Worm (Caenorhabditis elegans) whole organism, L3 larva: ENCODE data around the gene F14D2.19.

ENCODE experiments used
- R02D3.7 ChIP-seq: fragments of 150-350 bp; optimal IDR thresholded peaks from 2 replicates; lab custom pipeline; 2014; ENCODE audit warnings: missing biosample characterization, missing genetic modification characterization
- ZK546.5 ChIP-seq: sonication (generic microtip); optimal IDR thresholded peaks from 2 replicates; lab custom pipeline; 2017; ENCODE audit warnings: missing biosample characterization, missing genetic modification characterization
- aly-2 ChIP-seq: fragments of 150-350 bp; optimal IDR thresholded peaks from 2 replicates; lab custom pipeline; 2014; ENCODE audit warnings: missing biosample characterization, missing genetic modification characterization
- ama-1 ChIP-seq: fragments of 150-350 bp; optimal IDR thresholded peaks from 2 replicates; lab custom pipeline; 2018
- ceh-28 ChIP-seq: fragments of 150-350 bp; optimal IDR thresholded peaks from 2 replicates; lab custom pipeline; 2014; ENCODE audit warnings: missing biosample characterization, missing genetic modification reagents, missing genetic modification characterization
- ceh-9 ChIP-seq: sonication (generic microtip); optimal IDR thresholded peaks from 2 replicates; lab custom pipeline; 2018; ENCODE audit warnings: missing biosample characterization, missing genetic modification characterization
- daf-12 ChIP-seq: fragments of 150-350 bp; optimal IDR thresholded peaks from 2 replicates; lab custom pipeline; 2014; ENCODE audit warnings: missing biosample characterization, missing genetic modification reagents, missing genetic modification characterization
- egl-5 ChIP-seq: fragments of 150-350 bp; optimal IDR thresholded peaks from 2 replicates; lab custom pipeline; 2017; ENCODE audit warnings: missing biosample characterization, missing genetic modification reagents, missing genetic modification characterization, inconsistent platforms
- elt-1 ChIP-seq: fragments of 150-350 bp; optimal IDR thresholded peaks from 2 replicates; lab custom pipeline; 2014; ENCODE audit warnings: missing biosample characterization, missing genetic modification characterization
- elt-2 ChIP-seq: sonication (generic microtip); optimal IDR thresholded peaks from 2 replicates; lab custom pipeline; 2016; ENCODE audit warnings: missing genetic modification reagents, mild to moderate bottlenecking, missing genetic modification characterization, missing compliant biosample characterization
- elt-3 ChIP-seq, 3 experiments: fragments of 150-350 bp in 1 of 3; sonication (generic microtip) in 2 of 3; optimal IDR thresholded peaks; 2 replicates in 2 of 3; 4 replicates in 1 of 3; lab custom pipeline; 2014 to 2017; ENCODE audit warnings: missing biosample characterization in 3 of 3, missing genetic modification characterization in 3 of 3
- eor-1 ChIP-seq, 2 experiments: fragments of 150-350 bp; optimal IDR thresholded peaks; 2 replicates each; lab custom pipeline; 2014 to 2018; ENCODE audit warnings: missing biosample characterization in 2 of 2, missing genetic modification characterization in 2 of 2
- fkh-10 ChIP-seq: sonication (generic microtip); optimal IDR thresholded peaks from 2 replicates; lab custom pipeline; 2017; ENCODE audit warnings: missing biosample characterization, missing genetic modification reagents, missing genetic modification characterization
- fkh-2 ChIP-seq: fragments of 150-350 bp; optimal IDR thresholded peaks from 2 replicates; lab custom pipeline; 2014; ENCODE audit warnings: missing biosample characterization, missing genetic modification reagents, missing genetic modification characterization
- jun-1 ChIP-seq: fragments of 150-350 bp; optimal IDR thresholded peaks from 2 replicates; lab custom pipeline; 2014; ENCODE audit warnings: missing biosample characterization, missing genetic modification reagents, missing genetic modification characterization
- lin-15B ChIP-seq: fragments of 150-350 bp; optimal IDR thresholded peaks from 2 replicates; lab custom pipeline; 2014; ENCODE audit warnings: missing biosample characterization, missing genetic modification characterization
- lin-39 ChIP-seq: fragments of 150-350 bp; optimal IDR thresholded peaks from 2 replicates; lab custom pipeline; 2018; ENCODE audit warnings: missing biosample characterization, missing genetic modification reagents, missing genetic modification characterization
- lsy-12 ChIP-seq: sonication (generic microtip); optimal IDR thresholded peaks from 2 replicates; lab custom pipeline; 2016; ENCODE audit warnings: mild to moderate bottlenecking, missing genetic modification characterization, missing compliant biosample characterization
- mdl-1 ChIP-seq: fragments of 150-350 bp; optimal IDR thresholded peaks from 2 replicates; lab custom pipeline; 2014; ENCODE audit warnings: missing biosample characterization, missing genetic modification characterization
- nfya-1 ChIP-seq: sonication (generic microtip); optimal IDR thresholded peaks from 2 replicates; lab custom pipeline; 2017; ENCODE audit warnings: missing genetic modification characterization, mild to moderate bottlenecking, missing compliant biosample characterization, antibody characterized with exemption, moderate library complexity; ENCODE audit not compliant: insufficient read depth
- nhr-23 ChIP-seq: fragments of 150-350 bp; optimal IDR thresholded peaks from 2 replicates; lab custom pipeline; 2014; ENCODE audit warnings: missing biosample characterization, missing genetic modification reagents, missing genetic modification characterization
- nhr-237 ChIP-seq: fragments of 150-350 bp; optimal IDR thresholded peaks from 2 replicates; lab custom pipeline; 2014; ENCODE audit warnings: missing biosample characterization, missing genetic modification characterization
- nhr-25 ChIP-seq: sonication (generic microtip); optimal IDR thresholded peaks from 2 replicates; lab custom pipeline; 2017; ENCODE audit warnings: missing biosample characterization, missing genetic modification characterization
- nhr-43 ChIP-seq: sonication (generic microtip); optimal IDR thresholded peaks from 2 replicates; lab custom pipeline; 2016; ENCODE audit warnings: mild to moderate bottlenecking, missing genetic modification characterization, missing compliant biosample characterization; ENCODE audit not compliant: poor library complexity, severe bottlenecking
- nhr-76 ChIP-seq: fragments of 150-350 bp; sonication (generic microtip); optimal IDR thresholded peaks from 5 replicates; lab custom pipeline; 2014; ENCODE audit warnings: missing biosample characterization, missing genetic modification characterization
- pha-4 ChIP-seq: fragments of 150-350 bp; optimal IDR thresholded peaks from 2 replicates; lab custom pipeline; 2014; ENCODE audit warnings: missing biosample characterization, missing genetic modification reagents, missing genetic modification characterization
- pqm-1 ChIP-seq: fragments of 150-350 bp; optimal IDR thresholded peaks from 2 replicates; lab custom pipeline; 2017; ENCODE audit warnings: missing biosample characterization, missing genetic modification characterization, inconsistent platforms
- sea-2 ChIP-seq: fragments of 150-350 bp; sonication (generic microtip); optimal IDR thresholded peaks from 4 replicates; lab custom pipeline; 2014; ENCODE audit warnings: missing biosample characterization, missing genetic modification reagents, missing genetic modification characterization
- skn-1 ChIP-seq: fragments of 150-350 bp; optimal IDR thresholded peaks from 2 replicates; lab custom pipeline; 2014; ENCODE audit warnings: missing biosample characterization, missing genetic modification characterization
- snpc-4 ChIP-seq: fragments of 150-350 bp; optimal IDR thresholded peaks from 2 replicates; lab custom pipeline; 2014; ENCODE audit warnings: missing biosample characterization, missing genetic modification characterization
- tbx-2 ChIP-seq: sonication (generic microtip); optimal IDR thresholded peaks from 2 replicates; lab custom pipeline; 2016; ENCODE audit warnings: mild to moderate bottlenecking, missing genetic modification characterization, missing compliant biosample characterization
- unc-39 ChIP-seq: sonication (generic microtip); optimal IDR thresholded peaks from 4 replicates; lab custom pipeline; 2017; ENCODE audit warnings: missing biosample characterization, missing genetic modification characterization
- unc-62 ChIP-seq: fragments of 150-350 bp; sonication (generic microtip); optimal IDR thresholded peaks from 4 replicates; lab custom pipeline; 2014; ENCODE audit warnings: missing biosample characterization, missing genetic modification reagents, missing genetic modification characterization
- ztf-11 ChIP-seq: fragments of 150-350 bp; optimal IDR thresholded peaks from 2 replicates; lab custom pipeline; 2014; ENCODE audit warnings: missing biosample characterization, missing genetic modification characterization

Gene F14D2.19

ce11 chrII:3375302-3375701 lies 38.4 kb upstream of the F14D2.19 start:
- no peak for TF ChIP-seq tbx-2
- TF ChIP-seq egl-5 = no peak
- TF ChIP-seq nfya-1 = no peak
- TF ChIP-seq elt-1 (tag; lab: Kevin White, UChicago) = no peak
- TF ChIP-seq unc-39 = no peak
- TF ChIP-seq snpc-4 (tag; lab: Kevin White, UChicago) = no peak
- no peak for TF ChIP-seq pha-4
- no peak for TF ChIP-seq daf-12
- no peak for TF ChIP-seq R02D3.7 (tag; lab: Kevin White, UChicago)
- TF ChIP-seq lin-39 (tag; lab: Kevin White, UChicago) = no peak
- TF ChIP-seq fkh-2 (tag; lab: Kevin White, UChicago) = no peak
- no peak for TF ChIP-seq ama-1
- TF ChIP-seq ZK546.5 (tag; lab: Kevin White, UChicago) = no peak
- no peak for TF ChIP-seq skn-1 (tag; lab: Kevin White, UChicago)
- no peak for TF ChIP-seq ztf-11
- TF ChIP-seq pqm-1 = no peak
- no peak for TF ChIP-seq nhr-23

ce11 chrII:3374779-3375178 lies 37.8 kb upstream of the F14D2.19 start, which contains the start of gene bath-10:
bath-10 (plus strand) TSS chrII:3375079.
- TF ChIP-seq snpc-4 (tag; lab: Kevin White, UChicago) (no peak), unc-62 (GFP tag; lab: Kevin White, UChicago) (no peak), nhr-25 (tag; lab: Kevin White, UChicago) (no peak), daf-12 (no peak), elt-3 (tag; optimal IDR thresholded peaks at IDR 0.05; lab: Kevin White, UChicago) (no peak), lin-39 (tag; lab: Kevin White, UChicago) (no peak)

DNA sequence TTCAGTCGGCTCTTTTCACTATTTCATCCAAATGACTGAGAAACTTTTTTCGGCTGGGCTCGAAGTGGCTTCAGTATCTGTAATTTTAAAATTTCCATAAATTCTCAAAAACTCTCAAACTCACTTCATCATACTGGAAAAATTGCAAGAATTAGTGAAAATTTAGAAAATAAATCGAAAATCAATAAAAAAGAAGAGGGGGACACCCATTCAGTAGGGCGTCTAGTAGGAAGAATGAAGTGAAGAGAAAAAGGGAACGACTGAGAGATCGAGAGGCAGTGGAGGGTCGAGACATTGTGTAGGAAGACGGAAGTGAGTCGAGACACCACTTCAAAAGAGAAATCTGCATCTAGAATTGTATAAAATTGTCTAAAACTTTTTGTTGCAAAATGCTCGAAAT lies 36.9 kb upstream of the F14D2.19 start:
- TF ChIP-seq jun-1 (tag; lab: Kevin White, UChicago) (no peak), ceh-28 (tag; lab: Kevin White, UChicago) (peak; percentile 6), ama-1 (no peak), lin-15B (tag; lab: Kevin White, UChicago) (no peak), sea-2 (peak; percentile 7), elt-3 (tag; optimal IDR thresholded peaks at IDR 0.05; lab: Kevin White, UChicago) (no peak)

DNA sequence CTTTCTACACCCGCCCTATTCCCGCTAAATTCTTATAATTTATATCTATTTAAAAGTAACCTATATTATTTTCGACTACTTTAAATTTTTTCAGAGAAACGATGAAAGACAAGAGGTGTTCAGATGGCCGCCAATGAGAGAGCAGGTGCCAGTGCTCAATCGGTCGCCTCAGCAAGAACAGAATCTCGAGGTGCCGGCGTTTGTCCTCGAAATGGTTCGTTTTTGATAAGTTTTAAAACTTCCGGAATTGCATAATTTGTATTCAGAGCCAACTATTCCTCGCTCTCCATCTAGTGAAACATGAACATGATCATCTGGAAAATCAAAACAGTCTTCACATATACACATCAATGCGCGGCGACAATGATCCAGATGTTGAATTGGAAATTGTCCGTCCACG lies 34.1 kb upstream of the F14D2.19 start, which contains the start of gene bath-23:
TSS of gene bath-23 (plus strand) at position 301 of the 400 bp plus-strand sequence.
- no peak for TF ChIP-seq aly-2 (tag; lab: Kevin White, UChicago)
- TF ChIP-seq lin-39 (tag; lab: Kevin White, UChicago) = no peak
- no peak for TF ChIP-seq ceh-9
- TF ChIP-seq ZK546.5 (tag; lab: Kevin White, UChicago) = no peak
- no peak for TF ChIP-seq elt-2 (tag; lab: Kevin White, UChicago)
- no peak for TF ChIP-seq eor-1 (tag; optimal IDR thresholded peaks at IDR 0.05; lab: Kevin White, UChicago)

DNA sequence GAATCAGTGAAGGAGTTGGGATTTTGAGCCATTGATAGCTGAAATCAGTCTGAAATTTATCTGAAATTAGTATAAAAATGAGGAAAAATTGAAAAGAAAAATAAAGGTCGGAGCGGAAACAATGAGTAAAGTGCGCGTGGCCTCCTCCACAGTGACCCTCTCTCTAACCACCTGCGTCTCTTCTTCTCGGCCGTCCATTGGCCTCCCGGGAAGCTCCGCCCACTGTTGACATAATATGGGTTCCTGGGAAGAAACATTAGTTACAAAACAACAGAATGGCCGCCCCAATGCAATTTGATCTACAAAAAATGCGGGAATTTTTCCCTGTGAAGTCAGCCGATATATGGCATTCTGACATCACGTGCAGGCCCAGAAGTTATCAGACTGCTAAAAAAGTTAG lies 33.1 kb upstream of the F14D2.19 start, which contains the start of gene Y49F6C.8:
TSS of gene Y49F6C.8 (minus strand) at position 51 of the 400 bp plus-strand sequence.
- TF ChIP-seq nfya-1 (peak; percentile 96), aly-2 (tag; lab: Kevin White, UChicago) (no peak)

- TF ChIP-seq unc-39 (no peak), tbx-2 (no peak), nhr-76 (tag; lab: Kevin White, UChicago) (no peak), mdl-1 (no peak), lsy-12 (tag; lab: Kevin White, UChicago) (no peak), nhr-23 (no peak), eor-1 (tag; optimal IDR thresholded peaks at IDR 0.05; lab: Kevin White, UChicago) (no peak), fkh-10 (no peak), nhr-43 (tag; lab: Kevin White, UChicago) (no peak), nhr-25 (tag; lab: Kevin White, UChicago) (no peak), jun-1 (tag; lab: Kevin White, UChicago) (no peak), lin-15B (tag; lab: Kevin White, UChicago) (no peak), R02D3.7 (tag; lab: Kevin White, UChicago) (no peak), nhr-237 (no peak)
Observed at ce11 chrII:3368097-3368496, 31.2 kb upstream of the F14D2.19 start, which contains the start of gene Y49F6C.7. Y49F6C.7 (minus strand) TSS chrII:3368197.
